Worm (Caenorhabditis elegans): ENCODE measurements around the gene F59F4.3.

Gene F59F4.3

ce11 chrX:15849397-15849935 is 2.1 kb upstream of the F59F4.3 start, which contains the start of gene acl-1:
acl-1 (plus strand) TSS chrX:15849885.
- no peak for TF ChIP-seq ceh-43 (GFP tag; optimal IDR thresholded peaks at IDR 0.05)
- no peak for TF ChIP-seq unc-62 (GFP tag; optimal IDR thresholded peaks at IDR 0.05)
- TF ChIP-seq nhr-237 (tag; optimal IDR thresholded peaks at IDR 0.05): peak; percentile 74
- no peak for TF ChIP-seq sem-2 (GFP tag; optimal IDR thresholded peaks at IDR 0.05)
- peak; percentile 84 for TF ChIP-seq ces-1 (GFP tag; optimal IDR thresholded peaks at IDR 0.05)
- TF ChIP-seq ceh-39 (tag; optimal IDR thresholded peaks at IDR 0.05): peak; percentile 13
- no peak for TF ChIP-seq bed-3 (GFP tag; optimal IDR thresholded peaks at IDR 0.05)
- TF ChIP-seq mep-1 (tag; optimal IDR thresholded peaks at IDR 0.05): peak; percentile 42
- no peak for TF ChIP-seq unc-39 (tag; optimal IDR thresholded peaks at IDR 0.05)
- TF ChIP-seq lsy-2 (tag; optimal IDR thresholded peaks at IDR 0.05): peak; percentile 74
- no peak for TF ChIP-seq ztf-11 (tag; optimal IDR thresholded peaks at IDR 0.05)
- no peak for TF ChIP-seq tbx-8 (GFP tag; optimal IDR thresholded peaks at IDR 0.05)
- peak; percentile 41 for TF ChIP-seq ceh-83 (GFP tag; optimal IDR thresholded peaks at IDR 0.05)
- no peak for TF ChIP-seq mab-5 (tag; optimal IDR thresholded peaks at IDR 0.05)
- TF ChIP-seq blmp-1 (tag; optimal IDR thresholded peaks at IDR 0.05): no peak
- peak; percentile 41 for TF ChIP-seq sptf-1 (tag; optimal IDR thresholded peaks at IDR 0.05)
- no peak for TF ChIP-seq snpc-4 (tag; optimal IDR thresholded peaks at IDR 0.05)
- TF ChIP-seq elt-3 (tag; optimal IDR thresholded peaks at IDR 0.05): no peak
- TF ChIP-seq elt-1 (tag; optimal IDR thresholded peaks at IDR 0.05; ENCODE audit: borderline replicate concordance, insufficient read depth): no peak
- TF ChIP-seq hlh-1 (tag; optimal IDR thresholded peaks at IDR 0.05): peak; percentile 20

ce11 chrX:15848867-15849266 is 1.5 kb upstream of the F59F4.3 start:
- TF ChIP-seq hlh-1 (tag; optimal IDR thresholded peaks at IDR 0.05): no peak
- TF ChIP-seq zip-8 (tag; optimal IDR thresholded peaks at IDR 0.05): peak; percentile 93

- no peak for TF ChIP-seq tbx-8 (GFP tag; optimal IDR thresholded peaks at IDR 0.05)
- TF ChIP-seq hlh-1 (tag; optimal IDR thresholded peaks at IDR 0.05): no peak
- no peak for TF ChIP-seq blmp-1 (tag; optimal IDR thresholded peaks at IDR 0.05)
- no peak for TF ChIP-seq mab-5 (tag; optimal IDR thresholded peaks at IDR 0.05)
- TF ChIP-seq sptf-1 (tag; optimal IDR thresholded peaks at IDR 0.05): no peak
- no peak for TF ChIP-seq bed-3 (GFP tag; optimal IDR thresholded peaks at IDR 0.05)
- no peak for TF ChIP-seq nhr-76 (tag; optimal IDR thresholded peaks at IDR 0.05)
- no peak for TF ChIP-seq flh-1 (GFP tag; optimal IDR thresholded peaks at IDR 0.05)
- no peak for TF ChIP-seq mep-1 (tag; optimal IDR thresholded peaks at IDR 0.05)
- no peak for TF ChIP-seq unc-120 (tag; optimal IDR thresholded peaks at IDR 0.05; ENCODE audit: poor library complexity, severe bottlenecking)
- no peak for TF ChIP-seq elt-3 (tag; optimal IDR thresholded peaks at IDR 0.05)
- no peak for TF ChIP-seq ceh-39 (tag; optimal IDR thresholded peaks at IDR 0.05)
- TF ChIP-seq ces-1 (GFP tag; optimal IDR thresholded peaks at IDR 0.05): no peak
- no peak for TF ChIP-seq nhr-237 (tag; optimal IDR thresholded peaks at IDR 0.05)
- no peak for TF ChIP-seq snpc-4 (tag; optimal IDR thresholded peaks at IDR 0.05)
- no peak for TF ChIP-seq sem-2 (GFP tag; optimal IDR thresholded peaks at IDR 0.05)
- TF ChIP-seq drap-1 (GFP tag; optimal IDR thresholded peaks at IDR 0.05): no peak
Observed at ce11 chrX:15846552-15846951, 841 bp downstream of the F59F4.3 start.

- TF ChIP-seq bed-3 (GFP tag; optimal IDR thresholded peaks at IDR 0.05) (no peak), mep-1 (tag; optimal IDR thresholded peaks at IDR 0.05) (no peak), nhr-12 (tag; optimal IDR thresholded peaks at IDR 0.05) (no peak), cnd-1 (tag; optimal IDR thresholded peaks at IDR 0.05) (no peak), zip-8 (tag; optimal IDR thresholded peaks at IDR 0.05) (no peak), ham-2 (GFP tag; optimal IDR thresholded peaks at IDR 0.05) (no peak), lin-13 (tag; optimal IDR thresholded peaks at IDR 0.05) (no peak), unc-120 (tag; optimal IDR thresholded peaks at IDR 0.05; ENCODE audit: poor library complexity, severe bottlenecking) (no peak), elt-3 (tag; optimal IDR thresholded peaks at IDR 0.05) (no peak), nhr-237 (tag; optimal IDR thresholded peaks at IDR 0.05) (no peak), nhr-2 (tag; optimal IDR thresholded peaks at IDR 0.05) (no peak), blmp-1 (tag; optimal IDR thresholded peaks at IDR 0.05) (no peak), ceh-43 (GFP tag; optimal IDR thresholded peaks at IDR 0.05) (no peak), hlh-1 (tag; optimal IDR thresholded peaks at IDR 0.05) (no peak)
Observed at ce11 chrX:15844330-15844729, 3.1 kb downstream of the F59F4.3 start.

- TF ChIP-seq ces-1 (GFP tag; optimal IDR thresholded peaks at IDR 0.05): no peak
- TF ChIP-seq ceh-39 (tag; optimal IDR thresholded peaks at IDR 0.05): no peak
- no peak for TF ChIP-seq nhr-12 (tag; optimal IDR thresholded peaks at IDR 0.05)
- no peak for TF ChIP-seq nhr-237 (tag; optimal IDR thresholded peaks at IDR 0.05)
- no peak for TF ChIP-seq lin-13 (tag; optimal IDR thresholded peaks at IDR 0.05)
Observed at ce11 chrX:15842492-15842891, 4.9 kb downstream of the F59F4.3 start.

Data from whole organism, mixed stage, embryonic.